Worm (Caenorhabditis elegans) whole organism, L1 larva: ENCODE data around the gene pyk-2.

Experiments
- C04F5.9 ChIP-seq: sonication (generic microtip); optimal IDR thresholded peaks from 2 replicates; lab custom pipeline; 2016; ENCODE audit warnings: missing genetic modification characterization, missing compliant biosample characterization
- C16A3.4 ChIP-seq: fragments of 150-350 bp; optimal IDR thresholded peaks from 2 replicates; lab custom pipeline; 2014; ENCODE audit warnings: missing biosample characterization, missing genetic modification characterization
- C34B4.2 ChIP-seq: sonication (generic microtip); optimal IDR thresholded peaks from 2 replicates; lab custom pipeline; 2017; ENCODE audit warnings: mild to moderate bottlenecking, missing genetic modification characterization, missing compliant biosample characterization
- F16B12.6 ChIP-seq: fragments of 150-350 bp; optimal IDR thresholded peaks from 2 replicates; lab custom pipeline; 2014; ENCODE audit warnings: missing biosample characterization, missing genetic modification characterization
- aha-1 ChIP-seq: fragments of 150-350 bp; optimal IDR thresholded peaks from 2 replicates; lab custom pipeline; 2014; ENCODE audit warnings: missing biosample characterization, missing genetic modification characterization
- aly-2 ChIP-seq: fragments of 150-350 bp; optimal IDR thresholded peaks from 2 replicates; lab custom pipeline; 2014; ENCODE audit warnings: missing biosample characterization, missing genetic modification characterization
- ceh-63 ChIP-seq: fragments of 200-800 bp; sonication (Bioruptor generic); optimal IDR thresholded peaks from 2 replicates; lab custom pipeline; 2018; ENCODE audit warnings: mild to moderate bottlenecking, missing genetic modification characterization, missing compliant biosample characterization
- ceh-82 ChIP-seq, 3 experiments: fragments of 150-350 bp in 1 of 3; sonication (generic microtip) in 2 of 3; optimal IDR thresholded peaks; 2 replicates each; lab custom pipeline; 2014 to 2017; ENCODE audit warnings: missing biosample characterization in 3 of 3, missing genetic modification characterization in 3 of 3
- ceh-90 ChIP-seq: sonication (generic microtip); optimal IDR thresholded peaks from 2 replicates; lab custom pipeline; 2016; ENCODE audit warnings: missing genetic modification characterization, missing compliant biosample characterization
- ces-1 ChIP-seq: fragments of 150-350 bp; optimal IDR thresholded peaks from 2 replicates; lab custom pipeline; 2014; ENCODE audit warnings: missing biosample characterization, missing genetic modification reagents, missing genetic modification characterization
- dpl-1 ChIP-seq, 3 experiments: fragments of 150-350 bp in 2 of 3; sonication (generic microtip) in 1 of 3; optimal IDR thresholded peaks; 2 replicates each; lab custom pipeline; 2014 to 2017; ENCODE audit warnings: missing biosample characterization in 3 of 3, missing genetic modification characterization in 3 of 3, missing genetic modification reagents in 3 of 3
- efl-3 ChIP-seq: fragments of 200-800 bp; sonication (Bioruptor generic); optimal IDR thresholded peaks from 2 replicates; lab custom pipeline; 2018; ENCODE audit warnings: mild to moderate bottlenecking, missing genetic modification characterization, missing compliant biosample characterization
- egl-27 ChIP-seq, 2 experiments: fragments of 150-350 bp in 1 of 2; sonication (generic microtip); optimal IDR thresholded peaks; 3 replicates each; lab custom pipeline; 2017 to 2018; ENCODE audit warnings: missing biosample characterization in 2 of 2, missing genetic modification characterization in 2 of 2, missing genetic modification reagents in 2 of 2
- elt-3 ChIP-seq, 6 experiments: fragments of 150-350 bp in 1 of 6; sonication (generic microtip); optimal IDR thresholded peaks; 2 replicates each; lab custom pipeline; 2017 to 2018; ENCODE audit warnings: missing biosample characterization in 6 of 6, missing genetic modification characterization in 6 of 6, inconsistent platforms in 1 of 6
- fkh-4 ChIP-seq: sonication (generic microtip); optimal IDR thresholded peaks from 2 replicates; lab custom pipeline; 2016; ENCODE audit warnings: missing compliant biosample characterization, missing genetic modification characterization, borderline replicate concordance
- fos-1 ChIP-seq: fragments of 150-350 bp; optimal IDR thresholded peaks from 2 replicates; lab custom pipeline; 2014; ENCODE audit warnings: missing biosample characterization, missing genetic modification characterization
- grh-1 ChIP-seq: fragments of 200-800 bp; sonication (Bioruptor generic); IDR thresholded peaks from 2 replicates; pipeline ENCODE4 v1.3.6; 2022; ENCODE audit warnings: missing genetic modification reagents, missing genetic modification characterization, missing compliant biosample characterization
- hpl-2 ChIP-seq: fragments of 150-350 bp; optimal IDR thresholded peaks from 2 replicates; lab custom pipeline; 2014; ENCODE audit warnings: missing biosample characterization, missing genetic modification reagents, missing genetic modification characterization
- irx-1 ChIP-seq: sonication (generic microtip); optimal IDR thresholded peaks from 2 replicates; lab custom pipeline; 2016; ENCODE audit warnings: missing genetic modification characterization, missing compliant biosample characterization
- isw-1 ChIP-seq: fragments of 200-800 bp; sonication (Bioruptor generic); IDR thresholded peaks from 2 replicates; pipeline ENCODE4 v1.3.6; 2022; ENCODE audit warnings: missing genetic modification characterization, missing compliant biosample characterization
- jun-1 ChIP-seq: fragments of 150-350 bp; optimal IDR thresholded peaks from 2 replicates; lab custom pipeline; 2014; ENCODE audit warnings: missing biosample characterization, missing genetic modification reagents, missing genetic modification characterization
- lin-13 ChIP-seq: fragments of 150-350 bp; optimal IDR thresholded peaks from 2 replicates; lab custom pipeline; 2014; ENCODE audit warnings: missing biosample characterization, missing genetic modification reagents, missing genetic modification characterization
- lin-14 ChIP-seq: fragments of 200-800 bp; sonication (Bioruptor generic); optimal IDR thresholded peaks from 2 replicates; lab custom pipeline; 2018; ENCODE audit warnings: mild to moderate bottlenecking, missing genetic modification characterization, moderate library complexity, missing compliant biosample characterization
- lir-3 ChIP-seq: sonication (generic microtip); optimal IDR thresholded peaks from 2 replicates; lab custom pipeline; 2016; ENCODE audit warnings: mild to moderate bottlenecking, missing genetic modification characterization, moderate library complexity, missing compliant biosample characterization; ENCODE audit not compliant: poor library complexity
- mab-9 ChIP-seq: fragments of 200-800 bp; sonication (Bioruptor generic); IDR thresholded peaks from 2 replicates; pipeline ENCODE4 v1.3.6; 2022; ENCODE audit warnings: missing genetic modification reagents, missing genetic modification characterization, missing compliant biosample characterization
- nhr-11 ChIP-seq: fragments of 150-350 bp; optimal IDR thresholded peaks from 2 replicates; lab custom pipeline; 2014; ENCODE audit warnings: missing biosample characterization, missing genetic modification characterization
- nhr-12 ChIP-seq: sonication (generic microtip); optimal IDR thresholded peaks from 2 replicates; lab custom pipeline; 2017; ENCODE audit warnings: missing biosample characterization, missing genetic modification characterization
- nhr-19 ChIP-seq: fragments of 200-800 bp; sonication (Bioruptor generic); conservative IDR thresholded peaks from 2 replicates; pipeline ENCODE4 v1.3.6; 2022; ENCODE audit warnings: missing genetic modification characterization, missing compliant biosample characterization
- nhr-237 ChIP-seq: fragments of 150-350 bp; optimal IDR thresholded peaks from 2 replicates; lab custom pipeline; 2014; ENCODE audit warnings: missing biosample characterization, missing genetic modification characterization
- nhr-28 ChIP-seq: fragments of 150-350 bp; optimal IDR thresholded peaks from 2 replicates; lab custom pipeline; 2014; ENCODE audit warnings: missing biosample characterization, missing genetic modification characterization
- nhr-47 ChIP-seq: sonication (generic microtip); optimal IDR thresholded peaks from 2 replicates; lab custom pipeline; 2016; ENCODE audit warnings: mild to moderate bottlenecking, missing genetic modification characterization, moderate library complexity, missing compliant biosample characterization
- nhr-76 ChIP-seq: sonication (generic microtip); optimal IDR thresholded peaks from 2 replicates; lab custom pipeline; 2017; ENCODE audit warnings: missing biosample characterization, missing genetic modification characterization
- nhr-90 ChIP-seq: sonication (generic microtip); optimal IDR thresholded peaks from 2 replicates; lab custom pipeline; 2016; ENCODE audit warnings: mild to moderate bottlenecking, missing genetic modification characterization, missing compliant biosample characterization; ENCODE audit not compliant: poor library complexity
- pax-3 ChIP-seq: fragments of 200-800 bp; sonication (Bioruptor generic); optimal IDR thresholded peaks from 2 replicates; lab custom pipeline; 2018; ENCODE audit warnings: mild to moderate bottlenecking, missing genetic modification characterization, moderate library complexity, missing compliant biosample characterization
- rnt-1 ChIP-seq: sonication (generic microtip); optimal IDR thresholded peaks from 2 replicates; lab custom pipeline; 2016; ENCODE audit warnings: mild to moderate bottlenecking, missing genetic modification characterization, moderate library complexity, missing compliant biosample characterization
- snu-23 ChIP-seq: sonication (generic microtip); optimal IDR thresholded peaks from 2 replicates; lab custom pipeline; 2016; ENCODE audit warnings: missing genetic modification characterization, missing compliant biosample characterization
- sox-4 ChIP-seq: sonication (generic microtip); optimal IDR thresholded peaks from 2 replicates; lab custom pipeline; 2016; ENCODE audit warnings: missing genetic modification characterization, missing compliant biosample characterization
- swsn-7 ChIP-seq: sonication (generic microtip); optimal IDR thresholded peaks from 2 replicates; lab custom pipeline; 2016; ENCODE audit warnings: missing genetic modification characterization, missing compliant biosample characterization
- tbx-2 ChIP-seq: sonication (generic microtip); optimal IDR thresholded peaks from 2 replicates; lab custom pipeline; 2016; ENCODE audit warnings: missing genetic modification characterization, missing compliant biosample characterization
- tlp-1 ChIP-seq: fragments of 150-350 bp; optimal IDR thresholded peaks from 2 replicates; lab custom pipeline; 2014; ENCODE audit warnings: missing biosample characterization, missing genetic modification characterization
- xbp-1 ChIP-seq: sonication (generic microtip); optimal IDR thresholded peaks from 2 replicates; lab custom pipeline; 2016; ENCODE audit warnings: missing genetic modification characterization, missing compliant biosample characterization
- zip-4 ChIP-seq: fragments of 200-800 bp; sonication (Bioruptor generic); optimal IDR thresholded peaks from 2 replicates; lab custom pipeline; 2018; ENCODE audit warnings: mild to moderate bottlenecking, missing genetic modification characterization, moderate library complexity, missing compliant biosample characterization

pyk-2 gene

ce11 chrIV:10899091-10899490 lies 10.6 kb upstream of the pyk-2 start, which contains the start of the genes F13E9.9 and F13E9.19:
F13E9.9 (minus strand) TSS chrIV:10899191.
F13E9.19 (plus strand) TSS chrIV:10899406.
- no peak for TF ChIP-seq nhr-28 (tag; lab: Kevin White, UChicago)
- TF ChIP-seq pax-3 (tag; lab: Kevin White, UChicago), result no peak
- TF ChIP-seq nhr-47, result no peak
- TF ChIP-seq nhr-90 (tag; lab: Kevin White, UChicago), result no peak
- TF ChIP-seq, all 84 proteins: peak for 0

ce11 chrIV:10900083-10900482 lies 9.6 kb upstream of the pyk-2 start, which contains the start of gene srlf-30:
srlf-30 (plus strand) TSS chrIV:10900383.
- TF ChIP-seq F16B12.6 (tag; lab: Kevin White, UChicago) (no peak), irx-1 (tag; lab: Kevin White, UChicago) (no peak), ceh-63 (GFP tag; lab: Kevin White, UChicago) (no peak), dpl-1 (GFP tag; optimal IDR thresholded peaks at IDR 0.05; lab: Kevin White, UChicago) (no peak), nhr-237 (tag; lab: Kevin White, UChicago) (no peak), nhr-76 (tag; lab: Kevin White, UChicago) (no peak)

- TF ChIP-seq mab-9, result no peak
- TF ChIP-seq swsn-7 (tag; lab: Kevin White, UChicago), result no peak
- TF ChIP-seq nhr-47, result no peak
- TF ChIP-seq zip-4 (GFP tag; lab: Kevin White, UChicago), result no peak
- TF ChIP-seq jun-1, result no peak
- no peak for TF ChIP-seq fkh-4 (tag; lab: Kevin White, UChicago)
- TF ChIP-seq rnt-1 (tag; lab: Kevin White, UChicago), result no peak
- TF ChIP-seq ceh-82 (tag; optimal IDR thresholded peaks at IDR 0.05; lab: Kevin White, UChicago), result no peak
Observed at ce11 chrIV:10902476-10902875, 7.2 kb upstream of the pyk-2 start.

- TF ChIP-seq ces-1 (GFP tag; lab: Kevin White, UChicago), result no peak
- no peak for TF ChIP-seq tlp-1 (tag; lab: Kevin White, UChicago)
- no peak for TF ChIP-seq nhr-237 (tag; lab: Kevin White, UChicago)
- no peak for TF ChIP-seq xbp-1 (tag; lab: Kevin White, UChicago)
- no peak for TF ChIP-seq aly-2 (tag; lab: Kevin White, UChicago)
- TF ChIP-seq lin-14, result no peak
- TF ChIP-seq nhr-28 (tag; lab: Kevin White, UChicago), result no peak
- TF ChIP-seq fos-1, result no peak
- TF ChIP-seq hpl-2 (GFP tag; lab: Kevin White, UChicago), result no peak
- no peak for TF ChIP-seq nhr-12 (tag; lab: Kevin White, UChicago)
- TF ChIP-seq isw-1 (GFP tag; lab: Robert Waterston, UW), result no peak
- TF ChIP-seq C34B4.2 (tag; lab: Kevin White, UChicago), result no peak
- no peak for TF ChIP-seq nhr-11 (tag; lab: Kevin White, UChicago)
- TF ChIP-seq ceh-82 (tag; optimal IDR thresholded peaks at IDR 0.05; lab: Kevin White, UChicago), result no peak
- no peak for TF ChIP-seq snu-23 (GFP tag; lab: Kevin White, UChicago)
- no peak for TF ChIP-seq aha-1 (tag; lab: Kevin White, UChicago)
- no peak for TF ChIP-seq dpl-1 (GFP tag; optimal IDR thresholded peaks at IDR 0.05; lab: Kevin White, UChicago)
- TF ChIP-seq irx-1 (tag; lab: Kevin White, UChicago), result no peak
- no peak for TF ChIP-seq tbx-2
- TF ChIP-seq, all 84 proteins: peak for 0
Observed at ce11 chrIV:10904282-10904681, 5.4 kb upstream of the pyk-2 start, which contains the start of gene ZK596.3. ZK596.3 (minus strand) TSS chrIV:10904382.

ce11 chrIV:10909206-10909605 lies 507 bp upstream of the pyk-2 start, which contains the start of gene ZK596.2:
ZK596.2 (minus strand) TSS chrIV:10909306.
- no peak for TF ChIP-seq lir-3 (tag; lab: Kevin White, UChicago)
- TF ChIP-seq nhr-28 (tag; lab: Kevin White, UChicago), result no peak
- TF ChIP-seq egl-27 (tag; optimal IDR thresholded peaks at IDR 0.05; lab: Kevin White, UChicago), result no peak
- no peak for TF ChIP-seq irx-1 (tag; lab: Kevin White, UChicago)
- no peak for TF ChIP-seq xbp-1 (tag; lab: Kevin White, UChicago)
- no peak for TF ChIP-seq lin-13 (GFP tag; lab: Kevin White, UChicago)
- TF ChIP-seq C16A3.4 (tag; lab: Kevin White, UChicago), result no peak
- TF ChIP-seq efl-3 (GFP tag; lab: Kevin White, UChicago), result no peak
- no peak for TF ChIP-seq nhr-90 (tag; lab: Kevin White, UChicago)
- no peak for TF ChIP-seq nhr-19
- no peak for TF ChIP-seq ceh-90 (tag; lab: Kevin White, UChicago)
- TF ChIP-seq F16B12.6 (tag; lab: Kevin White, UChicago), result no peak
- TF ChIP-seq C04F5.9, result no peak
- no peak for TF ChIP-seq elt-3 (tag; optimal IDR thresholded peaks at IDR 0.05; lab: Kevin White, UChicago)
- TF ChIP-seq grh-1 (GFP tag; lab: Robert Waterston, UW), result no peak
- no peak for TF ChIP-seq snu-23 (GFP tag; lab: Kevin White, UChicago)
- TF ChIP-seq mab-9, result no peak
- TF ChIP-seq sox-4 (tag; lab: Kevin White, UChicago), result no peak
